Worm (Caenorhabditis elegans): ENCODE data around the gene srt-50.

Gene srt-50

DNA sequence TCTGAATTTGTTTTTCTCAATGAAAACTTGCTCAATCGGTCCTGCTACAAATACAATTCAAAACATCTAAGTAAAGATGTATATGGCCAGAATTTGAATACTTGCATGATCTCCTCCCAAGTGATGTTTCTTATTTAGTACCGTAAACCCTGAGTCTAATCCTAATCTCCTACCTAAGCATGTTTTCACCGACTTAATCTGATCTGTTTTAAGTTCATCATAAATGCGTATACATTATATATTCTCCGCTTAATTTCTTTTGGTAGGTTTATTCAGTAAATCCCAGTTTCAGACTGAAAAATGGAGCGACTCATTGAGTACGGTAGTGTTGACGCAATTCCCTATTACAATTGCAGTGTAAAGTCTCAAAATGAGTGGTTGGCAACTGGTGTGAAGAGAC, at the start of gene srt-50:
Gene srt-50, plus strand, starts transcription at position 301 of the 400 bp plus-strand sequence.
- TF ChIP-seq hmg-11 (tag; optimal IDR thresholded peaks at IDR 0.05) = no peak
- TF ChIP-seq nhr-76 (tag; optimal IDR thresholded peaks at IDR 0.05) = no peak
- TF ChIP-seq skn-1 (tag; optimal IDR thresholded peaks at IDR 0.05) = no peak
- no peak for TF ChIP-seq fkh-10 (GFP tag; optimal IDR thresholded peaks at IDR 0.05)
- TF ChIP-seq ceh-28 (tag; optimal IDR thresholded peaks at IDR 0.05) = no peak
- no peak for TF ChIP-seq unc-39 (tag; optimal IDR thresholded peaks at IDR 0.05)
- no peak for TF ChIP-seq tbx-2 (tag; optimal IDR thresholded peaks at IDR 0.05)
- TF ChIP-seq nhr-28 (tag; optimal IDR thresholded peaks at IDR 0.05) = no peak
- no peak for TF ChIP-seq mdl-1 (tag; optimal IDR thresholded peaks at IDR 0.05)
- no peak for TF ChIP-seq ceh-82 (tag; optimal IDR thresholded peaks at IDR 0.05)
- TF ChIP-seq nhr-77 (tag; optimal IDR thresholded peaks at IDR 0.05) = no peak
- no peak for TF ChIP-seq ceh-9 (tag; optimal IDR thresholded peaks at IDR 0.05)
- TF ChIP-seq ztf-4 (tag; optimal IDR thresholded peaks at IDR 0.05) = no peak
- no peak for TF ChIP-seq pha-4 (tag; optimal IDR thresholded peaks at IDR 0.05)
- no peak for TF ChIP-seq snpc-4 (tag; optimal IDR thresholded peaks at IDR 0.05)
- TF ChIP-seq daf-12 (tag; optimal IDR thresholded peaks at IDR 0.05) = no peak
- no peak for TF ChIP-seq nfya-1 (tag; optimal IDR thresholded peaks at IDR 0.05; ENCODE audit: insufficient read depth)
- TF ChIP-seq egl-27 (tag; optimal IDR thresholded peaks at IDR 0.05) = no peak

DNA sequence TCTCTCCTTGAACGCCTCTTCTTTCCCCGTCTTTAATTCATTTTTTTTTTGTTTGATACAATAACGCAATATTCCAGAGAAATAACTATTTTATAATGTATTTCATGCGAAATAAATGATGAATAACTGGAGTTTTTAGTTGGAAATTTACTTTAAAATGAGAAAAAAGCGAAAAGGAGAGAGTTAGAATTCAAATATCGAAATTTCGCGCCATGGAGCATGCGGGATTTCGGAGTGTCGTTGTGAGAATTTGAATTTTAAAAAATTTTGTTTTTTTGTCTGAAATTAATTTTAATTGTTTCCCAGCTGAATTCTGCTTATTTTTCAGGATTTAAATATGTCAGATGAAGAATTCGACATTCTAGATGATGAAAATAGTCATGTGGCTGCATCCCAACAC, 49.1 kb upstream of the srt-50 start, which contains the start of gene fcd-2:
Gene fcd-2, plus strand, starts transcription at position 327 of the 400 bp plus-strand sequence.
- TF ChIP-seq mdl-1 (tag; optimal IDR thresholded peaks at IDR 0.05) (no peak), ceh-28 (tag; optimal IDR thresholded peaks at IDR 0.05) (peak; percentile 24), fos-1 (tag; optimal IDR thresholded peaks at IDR 0.05) (no peak), elt-3 (tag; optimal IDR thresholded peaks at IDR 0.05) (no peak), skn-1 (tag; optimal IDR thresholded peaks at IDR 0.05) (peak; percentile 31), nhr-12 (tag; optimal IDR thresholded peaks at IDR 0.05) (no peak), pha-4 (tag; optimal IDR thresholded peaks at IDR 0.05) (peak; percentile 78), ceh-9 (tag; optimal IDR thresholded peaks at IDR 0.05) (no peak), lin-39 (tag; optimal IDR thresholded peaks at IDR 0.05) (no peak), ceh-82 (tag; optimal IDR thresholded peaks at IDR 0.05) (no peak), nhr-23 (tag; optimal IDR thresholded peaks at IDR 0.05) (peak; percentile 17), nhr-25 (tag; optimal IDR thresholded peaks at IDR 0.05) (no peak), ztf-4 (tag; optimal IDR thresholded peaks at IDR 0.05) (no peak), hmg-11 (tag; optimal IDR thresholded peaks at IDR 0.05) (no peak), jun-1 (tag; optimal IDR thresholded peaks at IDR 0.05) (no peak), fkh-10 (GFP tag; optimal IDR thresholded peaks at IDR 0.05) (no peak), snpc-4 (tag; optimal IDR thresholded peaks at IDR 0.05) (peak; percentile 52), sea-2 (GFP tag; optimal IDR thresholded peaks at IDR 0.05) (no peak), fkh-2 (tag; optimal IDR thresholded peaks at IDR 0.05) (no peak), eor-1 (tag; optimal IDR thresholded peaks at IDR 0.05) (no peak), nhr-77 (tag; optimal IDR thresholded peaks at IDR 0.05) (no peak), egl-27 (tag; optimal IDR thresholded peaks at IDR 0.05) (no peak), nhr-237 (tag; optimal IDR thresholded peaks at IDR 0.05) (no peak), R02D3.7 (tag; optimal IDR thresholded peaks at IDR 0.05) (peak; percentile 27), unc-39 (tag; optimal IDR thresholded peaks at IDR 0.05) (no peak), aly-2 (tag; optimal IDR thresholded peaks at IDR 0.05) (no peak), nhr-11 (tag; optimal IDR thresholded peaks at IDR 0.05) (no peak), unc-62 (GFP tag; optimal IDR thresholded peaks at IDR 0.05) (no peak), lsy-12 (tag; optimal IDR thresholded peaks at IDR 0.05) (no peak), nhr-28 (tag; optimal IDR thresholded peaks at IDR 0.05) (no peak), nhr-76 (tag; optimal IDR thresholded peaks at IDR 0.05) (no peak), ama-1 (optimal IDR thresholded peaks at IDR 0.05) (no peak), pqm-1 (tag; optimal IDR thresholded peaks at IDR 0.05) (peak; percentile 2), mml-1 (tag; optimal IDR thresholded peaks at IDR 0.05) (no peak), egl-5 (tag; optimal IDR thresholded peaks at IDR 0.05) (no peak), zag-1 (tag; optimal IDR thresholded peaks at IDR 0.05) (no peak), ceh-16 (tag; optimal IDR thresholded peaks at IDR 0.05) (no peak), nhr-67 (tag; optimal IDR thresholded peaks at IDR 0.05) (no peak), lin-15B (tag; optimal IDR thresholded peaks at IDR 0.05) (peak; percentile 69), nfya-1 (tag; optimal IDR thresholded peaks at IDR 0.05; ENCODE audit: insufficient read depth) (peak; percentile 70), tbx-2 (tag; optimal IDR thresholded peaks at IDR 0.05) (no peak), ZK546.5 (tag; optimal IDR thresholded peaks at IDR 0.05) (no peak), ztf-11 (tag; optimal IDR thresholded peaks at IDR 0.05) (no peak), daf-12 (tag; optimal IDR thresholded peaks at IDR 0.05) (no peak), elt-1 (tag; optimal IDR thresholded peaks at IDR 0.05) (no peak), elt-2 (tag; optimal IDR thresholded peaks at IDR 0.05) (no peak), nhr-43 (tag; optimal IDR thresholded peaks at IDR 0.05; ENCODE audit: poor library complexity, severe bottlenecking) (no peak)

All from whole organism, L3 larva.